Worm (Caenorhabditis elegans): ENCODE results near the gene sphk-1.

ce11 chrII:8731736-8732229 is 30.3 kb upstream of the sphk-1 start:
- no peak for TF ChIP-seq klf-2 (GFP tag; conservative IDR thresholded peaks at IDR 0.05)
- TF ChIP-seq ztf-29 (GFP tag; IDR thresholded peaks at IDR 0.05): no peak
- no peak for TF ChIP-seq tab-1 (GFP tag; IDR thresholded peaks at IDR 0.05)
- TF ChIP-seq cog-1 (tag; optimal IDR thresholded peaks at IDR 0.05): no peak

Data from whole organism, midembryonic.